Worm (Caenorhabditis elegans): ENCODE measurements around the gene ZK632.12.

The ZK632.12 gene

ce11 chrIII:9822942-9823341 is 7.7 kb upstream of the ZK632.12 start, which contains the start of gene arl-5:
Gene arl-5, plus strand, starts transcription at chrIII:9823242.
- TF ChIP-seq sptf-1 (tag; optimal IDR thresholded peaks at IDR 0.05) (no peak), ztf-11 (tag; optimal IDR thresholded peaks at IDR 0.05) (no peak), lin-32 (GFP tag; optimal IDR thresholded peaks at IDR 0.05) (no peak), lin-13 (tag; optimal IDR thresholded peaks at IDR 0.05) (no peak), ceh-43 (GFP tag; optimal IDR thresholded peaks at IDR 0.05) (no peak), zip-8 (tag; optimal IDR thresholded peaks at IDR 0.05) (no peak), mab-5 (tag; optimal IDR thresholded peaks at IDR 0.05) (no peak)

- TF ChIP-seq ceh-39 (tag; optimal IDR thresholded peaks at IDR 0.05): no peak
- TF ChIP-seq nhr-12 (tag; optimal IDR thresholded peaks at IDR 0.05): no peak
- TF ChIP-seq sptf-1 (tag; optimal IDR thresholded peaks at IDR 0.05): no peak
- TF ChIP-seq cnd-1 (tag; optimal IDR thresholded peaks at IDR 0.05): no peak
- no peak for TF ChIP-seq unc-62 (GFP tag; optimal IDR thresholded peaks at IDR 0.05)
- no peak for TF ChIP-seq lsy-2 (tag; optimal IDR thresholded peaks at IDR 0.05)
- no peak for TF ChIP-seq ces-1 (GFP tag; optimal IDR thresholded peaks at IDR 0.05)
- TF ChIP-seq ztf-11 (tag; optimal IDR thresholded peaks at IDR 0.05): no peak
Observed at ce11 chrIII:9823748-9824147, 6.9 kb upstream of the ZK632.12 start.

ce11 chrIII:9824330-9824934 is 6.2 kb upstream of the ZK632.12 start, which contains the start of gene lin-52:
Gene lin-52, minus strand, starts transcription at chrIII:9824750.
- TF ChIP-seq M03D4.4 (tag; optimal IDR thresholded peaks at IDR 0.05) (no peak), nhr-237 (tag; optimal IDR thresholded peaks at IDR 0.05) (no peak), sem-2 (GFP tag; optimal IDR thresholded peaks at IDR 0.05) (no peak), lin-32 (GFP tag; optimal IDR thresholded peaks at IDR 0.05) (no peak), ces-1 (GFP tag; optimal IDR thresholded peaks at IDR 0.05) (no peak), ztf-11 (tag; optimal IDR thresholded peaks at IDR 0.05) (no peak), cnd-1 (tag; optimal IDR thresholded peaks at IDR 0.05) (no peak), blmp-1 (tag; optimal IDR thresholded peaks at IDR 0.05) (no peak), nhr-12 (tag; optimal IDR thresholded peaks at IDR 0.05) (no peak), unc-39 (tag; optimal IDR thresholded peaks at IDR 0.05) (no peak), nhr-76 (tag; optimal IDR thresholded peaks at IDR 0.05) (no peak), drap-1 (GFP tag; optimal IDR thresholded peaks at IDR 0.05) (no peak), elt-1 (tag; optimal IDR thresholded peaks at IDR 0.05; ENCODE audit: borderline replicate concordance, insufficient read depth) (no peak), nhr-28 (tag; optimal IDR thresholded peaks at IDR 0.05) (no peak), ham-2 (GFP tag; optimal IDR thresholded peaks at IDR 0.05) (no peak), unc-120 (tag; optimal IDR thresholded peaks at IDR 0.05; ENCODE audit: poor library complexity, severe bottlenecking) (no peak), pha-4 (tag; optimal IDR thresholded peaks at IDR 0.05) (no peak), snpc-4 (tag; optimal IDR thresholded peaks at IDR 0.05) (no peak), bed-3 (GFP tag; optimal IDR thresholded peaks at IDR 0.05) (no peak), nhr-2 (tag; optimal IDR thresholded peaks at IDR 0.05) (no peak)

- TF ChIP-seq nhr-12 (tag; optimal IDR thresholded peaks at IDR 0.05): no peak
- no peak for TF ChIP-seq sptf-1 (tag; optimal IDR thresholded peaks at IDR 0.05)
- no peak for TF ChIP-seq mls-2 (tag; optimal IDR thresholded peaks at IDR 0.05)
- TF ChIP-seq nhr-28 (tag; optimal IDR thresholded peaks at IDR 0.05): no peak
- TF ChIP-seq nhr-2 (tag; optimal IDR thresholded peaks at IDR 0.05): no peak
- TF ChIP-seq unc-39 (tag; optimal IDR thresholded peaks at IDR 0.05): no peak
- no peak for TF ChIP-seq ceh-83 (GFP tag; optimal IDR thresholded peaks at IDR 0.05)
- no peak for TF ChIP-seq snpc-4 (tag; optimal IDR thresholded peaks at IDR 0.05)
- no peak for TF ChIP-seq sem-2 (GFP tag; optimal IDR thresholded peaks at IDR 0.05)
- no peak for TF ChIP-seq blmp-1 (tag; optimal IDR thresholded peaks at IDR 0.05)
- no peak for TF ChIP-seq ceh-39 (tag; optimal IDR thresholded peaks at IDR 0.05)
- no peak for TF ChIP-seq elt-1 (tag; optimal IDR thresholded peaks at IDR 0.05; ENCODE audit: borderline replicate concordance, insufficient read depth)
- no peak for TF ChIP-seq nhr-237 (tag; optimal IDR thresholded peaks at IDR 0.05)
- TF ChIP-seq hlh-1 (tag; optimal IDR thresholded peaks at IDR 0.05): no peak
Observed at ce11 chrIII:9825073-9825828, 5.4 kb upstream of the ZK632.12 start, which contains the start of gene ZK632.9. Gene ZK632.9, minus strand, starts transcription at chrIII:9825432.

Data from whole organism, mixed stage, embryonic.